Worm (Caenorhabditis elegans) whole organism, L3 larva: ENCODE data around the gene C50F4.16.

Experiments
- R02D3.7 ChIP-seq: fragments of 150-350 bp; optimal IDR thresholded peaks from 2 replicates; lab custom pipeline; 2014; ENCODE audit warnings: missing biosample characterization, missing genetic modification characterization
- ZK546.5 ChIP-seq: sonication (generic microtip); optimal IDR thresholded peaks from 2 replicates; lab custom pipeline; 2017; ENCODE audit warnings: missing biosample characterization, missing genetic modification characterization
- aly-2 ChIP-seq: fragments of 150-350 bp; optimal IDR thresholded peaks from 2 replicates; lab custom pipeline; 2014; ENCODE audit warnings: missing biosample characterization, missing genetic modification characterization
- ama-1 ChIP-seq: fragments of 150-350 bp; optimal IDR thresholded peaks from 2 replicates; lab custom pipeline; 2018
- ceh-16 ChIP-seq: sonication (generic microtip); optimal IDR thresholded peaks from 2 replicates; lab custom pipeline; 2017; ENCODE audit warnings: missing biosample characterization, missing genetic modification characterization
- ceh-28 ChIP-seq: fragments of 150-350 bp; optimal IDR thresholded peaks from 2 replicates; lab custom pipeline; 2014; ENCODE audit warnings: missing biosample characterization, missing genetic modification reagents, missing genetic modification characterization
- ceh-82 ChIP-seq: fragments of 150-350 bp; optimal IDR thresholded peaks from 2 replicates; lab custom pipeline; 2014; ENCODE audit warnings: missing biosample characterization, missing genetic modification characterization
- ceh-9 ChIP-seq: sonication (generic microtip); optimal IDR thresholded peaks from 2 replicates; lab custom pipeline; 2018; ENCODE audit warnings: missing biosample characterization, missing genetic modification characterization
- egl-27 ChIP-seq: sonication (generic microtip); optimal IDR thresholded peaks from 4 replicates; lab custom pipeline; 2017; ENCODE audit warnings: missing biosample characterization, missing genetic modification reagents, missing genetic modification characterization
- egl-5 ChIP-seq: fragments of 150-350 bp; optimal IDR thresholded peaks from 2 replicates; lab custom pipeline; 2017; ENCODE audit warnings: missing biosample characterization, missing genetic modification reagents, missing genetic modification characterization, inconsistent platforms
- elt-1 ChIP-seq: fragments of 150-350 bp; optimal IDR thresholded peaks from 2 replicates; lab custom pipeline; 2014; ENCODE audit warnings: missing biosample characterization, missing genetic modification characterization
- elt-2 ChIP-seq: sonication (generic microtip); optimal IDR thresholded peaks from 2 replicates; lab custom pipeline; 2016; ENCODE audit warnings: missing genetic modification reagents, mild to moderate bottlenecking, missing genetic modification characterization, missing compliant biosample characterization
- elt-3 ChIP-seq, 3 experiments: fragments of 150-350 bp in 1 of 3; sonication (generic microtip) in 2 of 3; optimal IDR thresholded peaks; 2 replicates in 2 of 3; 4 replicates in 1 of 3; lab custom pipeline; 2014 to 2017; ENCODE audit warnings: missing biosample characterization in 3 of 3, missing genetic modification characterization in 3 of 3
- eor-1 ChIP-seq, 2 experiments: fragments of 150-350 bp; optimal IDR thresholded peaks; 2 replicates each; lab custom pipeline; 2014 to 2018; ENCODE audit warnings: missing biosample characterization in 2 of 2, missing genetic modification characterization in 2 of 2
- fkh-10 ChIP-seq: sonication (generic microtip); optimal IDR thresholded peaks from 2 replicates; lab custom pipeline; 2017; ENCODE audit warnings: missing biosample characterization, missing genetic modification reagents, missing genetic modification characterization
- hmg-11 ChIP-seq: sonication (generic microtip); optimal IDR thresholded peaks from 2 replicates; lab custom pipeline; 2016; ENCODE audit warnings: missing genetic modification characterization, missing compliant biosample characterization
- jun-1 ChIP-seq: fragments of 150-350 bp; optimal IDR thresholded peaks from 2 replicates; lab custom pipeline; 2014; ENCODE audit warnings: missing biosample characterization, missing genetic modification reagents, missing genetic modification characterization
- lin-15B ChIP-seq: fragments of 150-350 bp; optimal IDR thresholded peaks from 2 replicates; lab custom pipeline; 2014; ENCODE audit warnings: missing biosample characterization, missing genetic modification characterization
- lsy-12 ChIP-seq: sonication (generic microtip); optimal IDR thresholded peaks from 2 replicates; lab custom pipeline; 2016; ENCODE audit warnings: mild to moderate bottlenecking, missing genetic modification characterization, missing compliant biosample characterization
- mml-1 ChIP-seq: fragments of 150-350 bp; sonication (generic microtip); optimal IDR thresholded peaks from 3 replicates; lab custom pipeline; 2014; ENCODE audit warnings: missing biosample characterization, missing genetic modification characterization
- nfya-1 ChIP-seq: sonication (generic microtip); optimal IDR thresholded peaks from 2 replicates; lab custom pipeline; 2017; ENCODE audit warnings: missing genetic modification characterization, mild to moderate bottlenecking, missing compliant biosample characterization, antibody characterized with exemption, moderate library complexity; ENCODE audit not compliant: insufficient read depth
- nhr-11 ChIP-seq: fragments of 150-350 bp; optimal IDR thresholded peaks from 2 replicates; lab custom pipeline; 2014; ENCODE audit warnings: missing biosample characterization, missing genetic modification characterization
- nhr-12 ChIP-seq: fragments of 150-350 bp; optimal IDR thresholded peaks from 2 replicates; lab custom pipeline; 2014; ENCODE audit warnings: missing biosample characterization, missing genetic modification characterization
- nhr-23 ChIP-seq: fragments of 150-350 bp; optimal IDR thresholded peaks from 2 replicates; lab custom pipeline; 2014; ENCODE audit warnings: missing biosample characterization, missing genetic modification reagents, missing genetic modification characterization
- nhr-237 ChIP-seq: fragments of 150-350 bp; optimal IDR thresholded peaks from 2 replicates; lab custom pipeline; 2014; ENCODE audit warnings: missing biosample characterization, missing genetic modification characterization
- nhr-25 ChIP-seq: sonication (generic microtip); optimal IDR thresholded peaks from 2 replicates; lab custom pipeline; 2017; ENCODE audit warnings: missing biosample characterization, missing genetic modification characterization
- nhr-28 ChIP-seq: fragments of 150-350 bp; optimal IDR thresholded peaks from 2 replicates; lab custom pipeline; 2014; ENCODE audit warnings: missing biosample characterization, missing genetic modification characterization
- nhr-43 ChIP-seq: sonication (generic microtip); optimal IDR thresholded peaks from 2 replicates; lab custom pipeline; 2016; ENCODE audit warnings: mild to moderate bottlenecking, missing genetic modification characterization, missing compliant biosample characterization; ENCODE audit not compliant: poor library complexity, severe bottlenecking
- nhr-77 ChIP-seq: fragments of 150-350 bp; optimal IDR thresholded peaks from 2 replicates; lab custom pipeline; 2014; ENCODE audit warnings: missing biosample characterization, missing genetic modification characterization
- pha-4 ChIP-seq: fragments of 150-350 bp; optimal IDR thresholded peaks from 2 replicates; lab custom pipeline; 2014; ENCODE audit warnings: missing biosample characterization, missing genetic modification reagents, missing genetic modification characterization
- pqm-1 ChIP-seq: fragments of 150-350 bp; optimal IDR thresholded peaks from 2 replicates; lab custom pipeline; 2017; ENCODE audit warnings: missing biosample characterization, missing genetic modification characterization, inconsistent platforms
- sea-2 ChIP-seq: fragments of 150-350 bp; sonication (generic microtip); optimal IDR thresholded peaks from 4 replicates; lab custom pipeline; 2014; ENCODE audit warnings: missing biosample characterization, missing genetic modification reagents, missing genetic modification characterization
- skn-1 ChIP-seq: fragments of 150-350 bp; optimal IDR thresholded peaks from 2 replicates; lab custom pipeline; 2014; ENCODE audit warnings: missing biosample characterization, missing genetic modification characterization
- snpc-4 ChIP-seq: fragments of 150-350 bp; optimal IDR thresholded peaks from 2 replicates; lab custom pipeline; 2014; ENCODE audit warnings: missing biosample characterization, missing genetic modification characterization
- unc-39 ChIP-seq: sonication (generic microtip); optimal IDR thresholded peaks from 4 replicates; lab custom pipeline; 2017; ENCODE audit warnings: missing biosample characterization, missing genetic modification characterization
- zag-1 ChIP-seq: fragments of 150-350 bp; optimal IDR thresholded peaks from 2 replicates; lab custom pipeline; 2014; ENCODE audit warnings: missing biosample characterization, missing genetic modification characterization
- ztf-11 ChIP-seq: fragments of 150-350 bp; optimal IDR thresholded peaks from 2 replicates; lab custom pipeline; 2014; ENCODE audit warnings: missing biosample characterization, missing genetic modification characterization

C50F4.16 gene

ce11 chrV:9526470-9526869 lies 14.9 kb downstream of the C50F4.16 start, which contains the start of gene C50F4.1:
C50F4.1 (plus strand) TSS chrV:9526793.
- TF ChIP-seq nhr-77 (tag; lab: Kevin White, UChicago) = no peak
- peak; percentile 80 for TF ChIP-seq pqm-1 (tag; lab: Kevin White, UChicago)
- TF ChIP-seq nhr-12 (tag; lab: Kevin White, UChicago) = no peak
- no peak for TF ChIP-seq egl-5 (tag; lab: Kevin White, UChicago)
- peak; percentile 79 for TF ChIP-seq elt-2 (tag; lab: Kevin White, UChicago)
- TF ChIP-seq, all 47 proteins: peak for 2

DNA sequence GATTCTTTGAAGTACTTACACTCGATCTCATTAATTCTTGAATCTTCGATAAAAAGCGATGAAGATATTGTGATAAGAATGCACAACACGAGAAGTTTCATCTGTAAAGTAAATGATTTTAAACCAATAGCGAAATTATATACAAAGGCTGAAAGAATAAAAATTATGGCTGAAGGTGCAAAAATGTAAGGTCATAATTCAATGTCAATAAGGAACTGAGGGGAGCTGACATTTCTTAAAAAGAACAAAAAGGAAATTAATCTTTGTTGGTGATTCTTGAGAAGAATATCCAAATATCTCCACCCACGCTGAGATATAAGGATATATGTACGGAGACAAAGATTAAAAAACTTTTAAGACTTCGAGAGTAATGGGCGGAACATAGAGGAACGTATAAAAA lies 17.3 kb downstream of the C50F4.16 start, which contains the start of gene C50F4.9:
Gene C50F4.9, minus strand, starts transcription at position 101 of the 400 bp plus-strand sequence.
- TF ChIP-seq nhr-43 (tag; lab: Kevin White, UChicago) (no peak), ceh-82 (tag; lab: Kevin White, UChicago) (no peak), nhr-28 (no peak), zag-1 (no peak), lin-15B (tag; lab: Kevin White, UChicago) (no peak), sea-2 (GFP tag; lab: Kevin White, UChicago) (no peak), elt-2 (tag; lab: Kevin White, UChicago) (no peak), ceh-16 (no peak), jun-1 (tag; lab: Kevin White, UChicago) (no peak), ceh-9 (no peak), eor-1 (tag; optimal IDR thresholded peaks at IDR 0.05; lab: Kevin White, UChicago) (no peak), nhr-237 (tag; lab: Kevin White, UChicago) (no peak), ZK546.5 (tag; lab: Kevin White, UChicago) (no peak), mml-1 (no peak), egl-27 (no peak), pha-4 (no peak)

DNA sequence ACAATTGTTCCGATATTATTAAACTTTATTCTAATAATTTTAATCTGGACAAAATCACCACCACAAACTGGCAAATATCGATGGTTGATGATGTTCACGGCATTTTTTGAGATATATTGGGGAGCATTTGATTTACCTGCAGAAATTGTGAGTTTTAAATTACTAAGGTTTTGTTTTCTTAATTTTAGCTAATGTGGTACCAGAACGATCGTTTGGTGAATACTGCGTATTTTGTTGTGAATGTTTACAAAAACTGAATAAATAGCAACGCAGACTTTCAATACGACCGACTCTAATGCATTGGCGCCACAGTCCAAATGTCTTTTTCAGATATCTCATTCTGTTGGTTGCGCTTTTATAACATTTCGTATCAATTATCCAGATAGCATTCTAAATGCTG lies 19.7 kb downstream of the C50F4.16 start:
- TF ChIP-seq nhr-11 (tag; lab: Kevin White, UChicago) (no peak), R02D3.7 (tag; lab: Kevin White, UChicago) (no peak), elt-1 (tag; lab: Kevin White, UChicago) (no peak), nhr-23 (no peak), jun-1 (tag; lab: Kevin White, UChicago) (no peak), egl-5 (tag; lab: Kevin White, UChicago) (no peak), ama-1 (no peak), fkh-10 (GFP tag; lab: Kevin White, UChicago) (no peak), aly-2 (tag; lab: Kevin White, UChicago) (no peak), nfya-1 (tag; lab: Kevin White, UChicago) (no peak)

- no peak for TF ChIP-seq skn-1 (tag; lab: Kevin White, UChicago)
- TF ChIP-seq nhr-23 = peak; percentile 55
- TF ChIP-seq ama-1 = peak; percentile 37
- TF ChIP-seq ceh-82 (tag; lab: Kevin White, UChicago) = no peak
- no peak for TF ChIP-seq R02D3.7 (tag; lab: Kevin White, UChicago)
- TF ChIP-seq, all 47 proteins: peak for 2
Observed at ce11 chrV:9518832-9519231, 22.6 kb downstream of the C50F4.16 start, which contains the start of gene C50F4.8. C50F4.8 (minus strand) TSS chrV:9518859.

- TF ChIP-seq nhr-23 = peak; percentile 86
- TF ChIP-seq nhr-43 (tag; lab: Kevin White, UChicago) = peak; percentile 68
- TF ChIP-seq elt-2 (tag; lab: Kevin White, UChicago) = peak; percentile 51
- TF ChIP-seq elt-3 (tag; optimal IDR thresholded peaks at IDR 0.05; lab: Kevin White, UChicago) = peak in 2 of 3 experiments; percentile 41 to 56
- peak; percentile 69 for TF ChIP-seq jun-1 (tag; lab: Kevin White, UChicago)
- TF ChIP-seq fkh-10 (GFP tag; lab: Kevin White, UChicago) = no peak
- peak; percentile 20 for TF ChIP-seq lsy-12 (tag; lab: Kevin White, UChicago)
- TF ChIP-seq eor-1 (tag; optimal IDR thresholded peaks at IDR 0.05; lab: Kevin White, UChicago) = no peak
- TF ChIP-seq pqm-1 (tag; lab: Kevin White, UChicago) = peak; percentile 88
- TF ChIP-seq nhr-25 = peak; percentile 26
- TF ChIP-seq, all 47 proteins: peak for 8
Observed at ce11 chrV:9516280-9516679, 25.1 kb downstream of the C50F4.16 start.

DNA sequence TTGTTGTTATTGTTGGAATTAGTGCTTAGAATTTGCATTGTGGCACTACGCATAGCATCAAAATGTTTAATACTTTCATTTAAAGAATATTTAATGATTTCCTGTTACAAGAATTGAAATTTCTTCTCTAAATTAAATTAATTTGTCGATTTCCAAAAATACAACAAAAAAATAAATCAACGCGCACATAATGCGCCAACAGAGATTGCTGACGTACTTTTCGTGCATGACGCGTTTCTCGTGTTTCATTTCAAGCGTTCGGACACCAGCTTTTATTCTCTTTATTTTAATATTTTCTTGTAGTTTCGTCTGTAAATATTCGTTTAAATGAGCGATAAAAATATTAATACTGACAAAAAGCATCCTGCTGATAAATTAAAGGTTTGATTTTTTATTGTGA lies 27.8 kb downstream of the C50F4.16 start, which contains the start of gene eif-2Bdelta:
Gene eif-2Bdelta, plus strand, starts transcription at position 235 of the 400 bp plus-strand sequence.
- peak; percentile 30 for TF ChIP-seq lin-15B (tag; lab: Kevin White, UChicago)
- TF ChIP-seq unc-39 (tag; lab: Kevin White, UChicago) = no peak
- TF ChIP-seq elt-2 (tag; lab: Kevin White, UChicago) = peak; percentile 7
- TF ChIP-seq ztf-11 (tag; lab: Kevin White, UChicago) = no peak
- no peak for TF ChIP-seq egl-5 (tag; lab: Kevin White, UChicago)
- TF ChIP-seq nhr-237 (tag; lab: Kevin White, UChicago) = no peak
- peak; percentile 23 for TF ChIP-seq fkh-10 (GFP tag; lab: Kevin White, UChicago)
- peak; percentile 46 for TF ChIP-seq snpc-4 (tag; lab: Kevin White, UChicago)
- peak; percentile 28 for TF ChIP-seq hmg-11 (tag; lab: Kevin White, UChicago)
- TF ChIP-seq aly-2 (tag; lab: Kevin White, UChicago) = no peak
- TF ChIP-seq nhr-23 = peak; percentile 20
- peak; percentile 73 for TF ChIP-seq pha-4
- no peak for TF ChIP-seq ceh-28 (tag; lab: Kevin White, UChicago)
- TF ChIP-seq nhr-43 (tag; lab: Kevin White, UChicago) = no peak
- peak; percentile 14 for TF ChIP-seq jun-1 (tag; lab: Kevin White, UChicago)
- TF ChIP-seq nfya-1 (tag; lab: Kevin White, UChicago) = peak; percentile 45
